Worm (Caenorhabditis elegans) whole organism, young adult: Measurements from ENCODE around the gene bath-38.

Experiments used
- akir-1 ChIP-seq: fragments of 200-800 bp; sonication (Bioruptor generic); optimal IDR thresholded peaks from 2 replicates; lab custom pipeline; 2018; ENCODE audit warnings: mild to moderate bottlenecking, missing genetic modification characterization, moderate library complexity, missing compliant biosample characterization
- efl-1 ChIP-seq: fragments of 150-350 bp; optimal IDR thresholded peaks from 2 replicates; lab custom pipeline; 2014; ENCODE audit warnings: missing biosample characterization, missing genetic modification reagents, missing genetic modification characterization
- unc-62 ChIP-seq: fragments of 150-350 bp; optimal IDR thresholded peaks from 2 replicates; lab custom pipeline; 2014; ENCODE audit warnings: missing biosample characterization, missing genetic modification reagents, missing genetic modification characterization

ce11 chrII:10001065-10001464, 44.0 kb downstream of the bath-38 start, which contains the start of gene nlt-1:
- TF ChIP-seq akir-1 (GFP tag; lab: Kevin White, UChicago) (no peak), unc-62 (no peak), efl-1 (no peak)
